Worm (Caenorhabditis elegans) whole organism, early embryonic: ENCODE results near the gene Y43F8B.13.

Source experiments
- B0310.2 ChIP-seq: sonication (generic microtip); optimal IDR thresholded peaks from 2 replicates; lab custom pipeline; 2016; ENCODE audit warnings: mild to moderate bottlenecking, missing genetic modification characterization, missing compliant biosample characterization
- F13C5.2 ChIP-seq: sonication (generic microtip); optimal IDR thresholded peaks from 2 replicates; lab custom pipeline; 2017; ENCODE audit warnings: mild to moderate bottlenecking, missing genetic modification characterization, inconsistent platforms, missing compliant biosample characterization
- aly-1 ChIP-seq: sonication (generic microtip); optimal IDR thresholded peaks from 2 replicates; lab custom pipeline; 2016; ENCODE audit warnings: missing genetic modification characterization, missing compliant biosample characterization
- ama-1 ChIP-seq: fragments of 150-350 bp; optimal IDR thresholded peaks from 2 replicates; lab custom pipeline; 2014
- ceh-13 ChIP-seq: fragments of 200-800 bp; sonication (Bioruptor generic); optimal IDR thresholded peaks from 2 replicates; lab custom pipeline; 2018; ENCODE audit warnings: mild to moderate bottlenecking, missing genetic modification characterization, missing compliant biosample characterization
- ceh-36 ChIP-seq: sonication (generic microtip); optimal IDR thresholded peaks from 2 replicates; lab custom pipeline; 2016; ENCODE audit warnings: missing genetic modification characterization, inconsistent platforms, missing compliant biosample characterization
- ets-7 ChIP-seq: sonication (generic microtip); optimal IDR thresholded peaks from 2 replicates; lab custom pipeline; 2016; ENCODE audit warnings: missing genotype, missing genetic modification characterization, missing compliant biosample characterization
- flt-1 ChIP-seq: fragments of 200-800 bp; sonication (Bioruptor generic); IDR thresholded peaks from 2 replicates; pipeline ENCODE4 v1.3.6; 2022; ENCODE audit warnings: missing genetic modification characterization, missing compliant biosample characterization
- hmbx-1 ChIP-seq: sonication (generic microtip); optimal IDR thresholded peaks from 2 replicates; lab custom pipeline; 2016; ENCODE audit warnings: mild to moderate bottlenecking, missing genetic modification characterization, missing compliant biosample characterization
- hmg-4 ChIP-seq: fragments of 200-800 bp; sonication (Bioruptor generic); optimal IDR thresholded peaks from 2 replicates; lab custom pipeline; 2018; ENCODE audit warnings: mild to moderate bottlenecking, missing genetic modification characterization, missing compliant biosample characterization
- hnd-1 ChIP-seq: sonication (generic microtip); optimal IDR thresholded peaks from 2 replicates; lab custom pipeline; 2016; ENCODE audit warnings: missing genetic modification characterization, missing compliant biosample characterization
- pes-1 ChIP-seq: fragments of 200-800 bp; sonication (Bioruptor generic); IDR thresholded peaks from 2 replicates; pipeline ENCODE4 v1.3.6; 2022; ENCODE audit warnings: missing genetic modification reagents, missing genetic modification characterization, missing compliant biosample characterization
- scrt-1 ChIP-seq: fragments of 200-800 bp; sonication (Bioruptor generic); IDR thresholded peaks from 2 replicates; pipeline ENCODE4 v1.3.6; 2022; ENCODE audit warnings: missing genetic modification characterization, missing compliant biosample characterization
- sea-1 ChIP-seq: fragments of 200-800 bp; sonication (Bioruptor generic); conservative IDR thresholded peaks from 2 replicates; pipeline ENCODE4 v1.3.6; 2022; ENCODE audit warnings: missing genetic modification characterization, missing compliant biosample characterization
- tbx-11 ChIP-seq: fragments of 200-800 bp; sonication (Bioruptor generic); IDR thresholded peaks from 2 replicates; pipeline ENCODE4 v1.3.6; 2022; ENCODE audit warnings: missing genetic modification characterization, missing compliant biosample characterization
- tbx-37 ChIP-seq: fragments of 200-800 bp; sonication (Bioruptor generic); conservative IDR thresholded peaks from 2 replicates; pipeline ENCODE4 v1.3.6; 2022; ENCODE audit warnings: missing genetic modification reagents, missing genetic modification characterization, missing compliant biosample characterization
- tra-4 ChIP-seq: sonication (generic microtip); optimal IDR thresholded peaks from 2 replicates; lab custom pipeline; 2017; ENCODE audit warnings: missing genetic modification characterization, missing compliant biosample characterization

The Y43F8B.13 gene

DNA sequence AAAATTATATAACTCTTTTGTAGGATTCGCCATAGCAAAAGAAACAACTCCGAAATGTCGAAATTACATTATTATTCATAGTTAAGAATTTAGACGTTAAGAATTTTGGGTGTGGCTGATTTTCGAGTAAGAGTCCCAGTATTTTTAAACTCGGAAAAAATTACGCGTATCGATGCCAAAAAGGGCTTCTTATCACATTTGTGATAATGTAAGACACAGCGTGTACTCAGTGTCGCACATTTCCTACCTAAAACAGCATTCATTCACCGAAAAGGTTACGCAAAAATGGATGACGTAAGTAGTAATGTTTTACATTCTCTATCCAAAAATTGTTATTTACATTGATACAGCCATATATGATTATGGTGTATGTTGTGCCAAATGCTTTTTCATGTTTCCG, 6.2 kb upstream of the Y43F8B.13 start, which contains the start of gene M04C3.5:
M04C3.5 (plus strand) TSS at position 190 of the 400 bp plus-strand sequence.
- TF ChIP-seq tbx-37 (GFP tag; lab: Robert Waterston, UW) (no peak), aly-1 (no peak), scrt-1 (no peak), tra-4 (tag; lab: Kevin White, UChicago) (no peak), flt-1 (no peak), ets-7 (no peak), hnd-1 (tag; lab: Kevin White, UChicago) (no peak), B0310.2 (no peak), sea-1 (GFP tag; lab: Robert Waterston, UW) (no peak), ceh-13 (GFP tag; lab: Kevin White, UChicago) (no peak), hmbx-1 (no peak), ceh-36 (tag; lab: Kevin White, UChicago) (no peak), pes-1 (GFP tag; lab: Robert Waterston, UW) (no peak), tbx-11 (GFP tag; lab: Robert Waterston, UW) (no peak)

DNA sequence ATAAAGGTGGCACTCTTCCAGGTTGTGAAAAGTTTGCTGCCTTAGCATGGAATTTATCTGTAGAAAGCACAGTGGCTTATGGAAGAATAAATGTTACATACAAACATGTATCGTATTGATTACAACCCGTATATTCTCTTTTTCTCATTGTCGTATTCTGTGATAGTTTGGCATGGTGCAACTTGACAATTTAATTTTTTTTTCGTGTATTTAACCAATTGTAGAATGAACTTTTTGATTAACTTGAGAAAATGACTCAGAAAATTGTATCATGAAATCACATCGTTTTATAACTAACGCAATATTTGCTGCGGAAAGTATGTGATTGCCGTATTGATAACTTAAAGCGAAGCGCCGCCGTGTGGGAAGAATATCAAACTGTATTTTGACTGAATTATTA, 1.4 kb downstream of the Y43F8B.13 start, which contains the start of gene Y43F8B.24:
Y43F8B.24 (plus strand) TSS at position 301 of the 400 bp plus-strand sequence.
- TF ChIP-seq B0310.2 = no peak
- no peak for TF ChIP-seq hmbx-1

DNA sequence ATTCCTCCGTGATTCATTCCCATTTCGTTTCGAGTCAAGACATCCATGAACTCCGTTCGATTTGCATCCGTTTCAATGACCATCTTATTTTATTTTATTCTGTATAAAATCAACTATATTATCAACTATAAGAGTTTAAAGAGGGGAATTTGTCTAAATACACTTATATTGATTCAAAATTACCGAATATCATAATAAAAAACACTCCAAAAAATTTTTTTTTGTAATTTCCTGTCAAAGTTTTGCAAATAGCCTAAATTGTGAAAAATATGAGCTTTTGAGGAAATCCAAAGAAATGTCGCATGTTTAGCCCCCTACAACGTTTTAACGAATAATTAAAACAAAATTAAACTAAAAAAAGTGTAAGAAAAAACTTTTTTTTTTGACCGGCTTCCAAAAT, 6.3 kb downstream of the Y43F8B.13 start, which contains the start of gene Y43F8B.15:
Y43F8B.15 (minus strand) TSS at position 101 of the 400 bp plus-strand sequence.
- TF ChIP-seq hnd-1 (tag; lab: Kevin White, UChicago) (no peak), tbx-37 (GFP tag; lab: Robert Waterston, UW) (no peak), F13C5.2 (no peak), ets-7 (no peak), sea-1 (GFP tag; lab: Robert Waterston, UW) (no peak), tra-4 (tag; lab: Kevin White, UChicago) (no peak), tbx-11 (GFP tag; lab: Robert Waterston, UW) (no peak), hmg-4 (GFP tag; lab: Kevin White, UChicago) (no peak), pes-1 (GFP tag; lab: Robert Waterston, UW) (no peak), ceh-13 (GFP tag; lab: Kevin White, UChicago) (no peak), B0310.2 (no peak), flt-1 (no peak), aly-1 (no peak), hmbx-1 (no peak), ceh-36 (tag; lab: Kevin White, UChicago) (no peak), scrt-1 (no peak)

DNA sequence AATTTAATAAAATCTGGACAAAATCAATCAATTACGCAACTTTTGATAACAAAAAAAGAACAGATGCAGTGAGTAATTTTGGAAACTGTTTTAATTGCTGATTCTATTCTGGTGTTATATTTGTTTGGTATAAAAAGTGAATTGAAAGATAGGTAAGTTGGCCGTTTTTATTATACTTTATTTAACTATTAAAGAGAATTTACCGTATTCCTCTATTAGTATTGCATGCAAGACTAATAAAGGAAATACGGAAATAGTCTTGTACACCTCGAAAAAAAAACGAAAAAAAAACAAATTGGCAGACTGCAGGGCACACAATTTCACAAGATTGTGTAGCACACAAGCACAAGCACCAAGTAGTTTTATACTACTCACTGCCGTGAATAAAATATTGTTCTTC, 6.9 kb downstream of the Y43F8B.13 start, which contains the start of gene Y43F8B.25:
Y43F8B.25 (plus strand) TSS at position 301 of the 400 bp plus-strand sequence.
- TF ChIP-seq hnd-1 (tag; lab: Kevin White, UChicago) = no peak

DNA sequence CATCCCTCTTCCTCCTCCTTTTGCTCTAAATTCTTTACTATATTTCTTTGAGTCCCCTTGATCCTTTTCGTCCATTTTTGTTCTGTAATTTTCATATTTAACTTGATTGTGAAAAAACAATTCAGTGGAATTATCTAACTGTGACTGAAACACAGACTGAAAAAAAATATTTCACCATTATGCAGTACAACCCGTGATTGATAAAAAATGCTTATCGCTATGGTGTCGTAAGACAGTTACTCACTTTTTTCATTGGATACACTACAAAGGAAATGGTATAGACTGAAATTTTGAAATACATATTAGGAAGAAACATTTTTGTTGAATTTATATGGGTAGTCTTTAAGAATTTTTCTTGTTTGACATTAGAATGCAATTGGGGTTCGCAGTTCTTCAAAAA, 11.8 kb downstream of the Y43F8B.13 start, which contains the start of gene Y43F8B.23:
Y43F8B.23 (minus strand) TSS at position 75 of the 400 bp plus-strand sequence.
- TF ChIP-seq flt-1 (no peak), tra-4 (tag; lab: Kevin White, UChicago) (no peak), scrt-1 (no peak), ceh-13 (GFP tag; lab: Kevin White, UChicago) (no peak), ets-7 (no peak), tbx-11 (GFP tag; lab: Robert Waterston, UW) (no peak), hmbx-1 (no peak), F13C5.2 (no peak), hnd-1 (tag; lab: Kevin White, UChicago) (no peak), ama-1 (lab: Kevin White, UChicago) (no peak), tbx-37 (GFP tag; lab: Robert Waterston, UW) (no peak), B0310.2 (no peak), pes-1 (GFP tag; lab: Robert Waterston, UW) (no peak), aly-1 (no peak), hmg-4 (GFP tag; lab: Kevin White, UChicago) (no peak), sea-1 (GFP tag; lab: Robert Waterston, UW) (no peak), ceh-36 (tag; lab: Kevin White, UChicago) (no peak)

DNA sequence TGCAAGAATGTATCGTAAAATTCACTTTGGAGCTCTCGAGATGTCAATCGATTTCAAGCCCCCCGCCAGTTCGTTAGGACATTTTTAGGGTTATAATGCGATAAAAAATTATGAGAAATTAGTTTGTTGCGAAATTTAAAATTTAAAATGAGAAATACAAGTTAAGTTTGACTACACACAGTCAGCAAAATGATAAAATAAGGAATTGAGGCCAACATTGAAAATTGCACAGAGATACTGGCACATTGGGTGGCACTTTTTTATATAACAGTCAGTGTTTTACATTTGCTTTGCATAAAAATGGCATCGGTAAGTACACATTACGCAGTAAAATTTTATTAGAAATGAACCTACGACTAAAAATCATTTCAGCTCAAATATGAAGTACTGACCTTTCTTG, 12.3 kb downstream of the Y43F8B.13 start, which contains the start of gene Y43F8B.12:
Y43F8B.12 (plus strand) TSS at position 301 of the 400 bp plus-strand sequence.
- TF ChIP-seq hmg-4 (GFP tag; lab: Kevin White, UChicago) (no peak), tbx-11 (GFP tag; lab: Robert Waterston, UW) (no peak), hmbx-1 (no peak), ama-1 (lab: Kevin White, UChicago) (no peak), sea-1 (GFP tag; lab: Robert Waterston, UW) (no peak), B0310.2 (no peak), pes-1 (GFP tag; lab: Robert Waterston, UW) (no peak), aly-1 (no peak), ceh-36 (tag; lab: Kevin White, UChicago) (no peak), hnd-1 (tag; lab: Kevin White, UChicago) (no peak), ceh-13 (GFP tag; lab: Kevin White, UChicago) (no peak), ets-7 (no peak), flt-1 (no peak), scrt-1 (no peak), F13C5.2 (no peak), tra-4 (tag; lab: Kevin White, UChicago) (no peak), tbx-37 (GFP tag; lab: Robert Waterston, UW) (no peak)

DNA sequence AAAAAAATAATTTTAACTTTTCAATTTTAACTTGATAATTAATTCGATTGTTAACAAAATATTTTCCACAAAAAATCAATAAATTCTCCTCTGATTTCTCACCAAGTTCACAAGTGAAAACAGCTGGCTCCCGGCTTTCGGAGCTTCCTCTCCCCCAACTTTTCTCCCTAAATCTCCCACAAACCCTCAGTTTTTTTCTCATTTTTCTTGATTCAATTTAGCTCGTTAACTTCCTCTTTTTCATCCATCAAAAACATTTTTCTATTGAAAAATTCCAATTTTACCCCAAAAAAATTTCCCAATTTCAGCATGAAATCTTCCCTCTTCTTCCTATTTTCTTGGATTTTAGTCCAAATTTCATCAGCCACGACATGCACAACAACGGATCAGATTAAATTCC, 14.6 kb downstream of the Y43F8B.13 start, which contains the start of gene Y43F8B.11:
Y43F8B.11 (plus strand) TSS at position 301 of the 400 bp plus-strand sequence.
- TF ChIP-seq F13C5.2 = no peak
- TF ChIP-seq ets-7 = no peak
- TF ChIP-seq ceh-13 (GFP tag; lab: Kevin White, UChicago) = no peak
- no peak for TF ChIP-seq scrt-1
- TF ChIP-seq flt-1 = no peak
- no peak for TF ChIP-seq hnd-1 (tag; lab: Kevin White, UChicago)
- TF ChIP-seq tbx-11 (GFP tag; lab: Robert Waterston, UW) = no peak
